Fruit fly (Drosophila melanogaster) whole organism, prepupa: ENCODE measurements around the gene Samuel.
A peak's percentile ranks its signal among the peaks of the same experiment; 100 is the strongest.

Source experiments
- Blimp-1 ChIP-seq: fragments of 200-800 bp; sonication (Bioruptor generic); optimal IDR thresholded peaks from 3 replicates; lab custom pipeline; 2017; ENCODE audit warnings: missing biosample characterization, missing genetic modification characterization, mild to moderate bottlenecking, moderate library complexity, missing genetic modification reagents
- CG1621 ChIP-seq: fragments of 200-800 bp; sonication (Bioruptor generic); optimal IDR thresholded peaks from 3 replicates; lab custom pipeline; 2018; ENCODE audit warnings: missing biosample characterization, mild to moderate bottlenecking, missing genetic modification characterization
- CG3032 ChIP-seq: fragments of 200-800 bp; optimal IDR thresholded peaks from 2 replicates; lab custom pipeline; 2019; ENCODE audit warnings: missing biosample characterization, mild to moderate bottlenecking, missing genetic modification characterization, moderate library complexity
- CG31627 ChIP-seq: fragments of 200-800 bp; sonication (Bioruptor generic); optimal IDR thresholded peaks from 3 replicates; lab custom pipeline; 2016; ENCODE audit warnings: missing biosample characterization, missing genetic modification characterization
- CG6808 ChIP-seq: fragments of 200-800 bp; sonication (Bioruptor generic); optimal IDR thresholded peaks from 3 replicates; lab custom pipeline; 2017; ENCODE audit warnings: missing biosample characterization, missing genetic modification characterization, mild to moderate bottlenecking, moderate library complexity, missing genetic modification reagents
- CG7368 ChIP-seq: fragments of 200-800 bp; sonication (Bioruptor generic); optimal IDR thresholded peaks from 3 replicates; lab custom pipeline; 2016; ENCODE audit warnings: missing biosample characterization, missing genetic modification characterization
- eg ChIP-seq: fragments of 200-800 bp; sonication (Bioruptor generic); IDR thresholded peaks from 3 replicates; pipeline ENCODE4 v1.3.6; 2022; ENCODE audit warnings: missing biosample characterization, missing genetic modification characterization

- TF ChIP-seq eg (no peak; the same call in 2 of the 3 replicates), CG6808 (GFP tag; lab: Kevin White, UChicago) (no peak), Blimp-1 (GFP tag; lab: Kevin White, UChicago) (no peak), CG31627 (GFP tag; lab: Kevin White, UChicago) (peak; percentile 72), CG1621 (tag; lab: Kevin White, UChicago) (peak; percentile 58), CG3032 (tag; lab: Kevin White, UChicago) (no peak), CG7368 (GFP tag; lab: Kevin White, UChicago) (no peak)
These were observed 46.3 kb upstream of the Samuel start, which contains the start of gene Idua for dm6 chr2L:11113011-11113528.
